Worm (Caenorhabditis elegans): ENCODE measurements around the gene spe-10.

DNA sequence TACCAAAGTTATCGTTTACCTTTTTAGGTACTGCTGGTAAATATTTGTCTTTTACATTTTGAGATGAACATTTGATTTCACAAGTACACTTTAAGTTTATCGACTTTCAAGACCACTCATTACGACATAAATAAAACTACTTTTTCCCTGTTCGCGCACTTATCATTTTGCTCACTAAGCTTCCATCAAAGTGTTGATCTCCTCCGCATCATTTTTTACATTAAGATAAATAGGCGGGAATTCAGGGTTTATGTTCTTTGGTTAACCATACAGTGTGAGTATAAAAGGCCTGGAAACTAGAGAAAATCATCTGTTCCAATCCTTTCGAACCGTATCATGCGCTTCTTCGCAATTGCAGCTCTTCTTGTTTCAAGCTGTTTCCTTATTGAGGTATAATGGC, 1.9 kb upstream of the spe-10 start, which contains the start of gene pqn-2:
- TF ChIP-seq unc-62 (GFP tag; optimal IDR thresholded peaks at IDR 0.05) (no peak), eor-1 (tag; optimal IDR thresholded peaks at IDR 0.05) (no peak), aly-2 (tag; optimal IDR thresholded peaks at IDR 0.05) (no peak), unc-39 (tag; optimal IDR thresholded peaks at IDR 0.05) (no peak), snpc-4 (tag; optimal IDR thresholded peaks at IDR 0.05) (no peak), nhr-237 (tag; optimal IDR thresholded peaks at IDR 0.05) (no peak), fkh-10 (GFP tag; optimal IDR thresholded peaks at IDR 0.05) (no peak), skn-1 (tag; optimal IDR thresholded peaks at IDR 0.05) (no peak), egl-5 (tag; optimal IDR thresholded peaks at IDR 0.05) (no peak), egl-27 (tag; optimal IDR thresholded peaks at IDR 0.05) (no peak), hmg-11 (tag; optimal IDR thresholded peaks at IDR 0.05) (no peak)

Measured in whole organism, L3 larva.